Worm (Caenorhabditis elegans) whole organism, L3 larva: Measurements from ENCODE around the gene F18E9.3.
"Not testable (repeated sequence)": the region's sequence is repeated elsewhere in the genome, so short reads cannot be mapped to it uniquely, and the experiment has no call there.

Experiments
- ZK546.5 ChIP-seq: sonication (generic microtip); optimal IDR thresholded peaks from 2 replicates; lab custom pipeline; 2017; ENCODE audit warnings: missing biosample characterization, missing genetic modification characterization
- aly-2 ChIP-seq: fragments of 150-350 bp; optimal IDR thresholded peaks from 2 replicates; lab custom pipeline; 2014; ENCODE audit warnings: missing biosample characterization, missing genetic modification characterization
- ceh-16 ChIP-seq: sonication (generic microtip); optimal IDR thresholded peaks from 2 replicates; lab custom pipeline; 2017; ENCODE audit warnings: missing biosample characterization, missing genetic modification characterization
- ceh-28 ChIP-seq: fragments of 150-350 bp; optimal IDR thresholded peaks from 2 replicates; lab custom pipeline; 2014; ENCODE audit warnings: missing biosample characterization, missing genetic modification reagents, missing genetic modification characterization
- ceh-82 ChIP-seq: fragments of 150-350 bp; optimal IDR thresholded peaks from 2 replicates; lab custom pipeline; 2014; ENCODE audit warnings: missing biosample characterization, missing genetic modification characterization
- ceh-9 ChIP-seq: sonication (generic microtip); optimal IDR thresholded peaks from 2 replicates; lab custom pipeline; 2018; ENCODE audit warnings: missing biosample characterization, missing genetic modification characterization
- daf-12 ChIP-seq: fragments of 150-350 bp; optimal IDR thresholded peaks from 2 replicates; lab custom pipeline; 2014; ENCODE audit warnings: missing biosample characterization, missing genetic modification reagents, missing genetic modification characterization
- egl-27 ChIP-seq: sonication (generic microtip); optimal IDR thresholded peaks from 4 replicates; lab custom pipeline; 2017; ENCODE audit warnings: missing biosample characterization, missing genetic modification reagents, missing genetic modification characterization
- egl-5 ChIP-seq: fragments of 150-350 bp; optimal IDR thresholded peaks from 2 replicates; lab custom pipeline; 2017; ENCODE audit warnings: missing biosample characterization, missing genetic modification reagents, missing genetic modification characterization, inconsistent platforms
- elt-1 ChIP-seq: fragments of 150-350 bp; optimal IDR thresholded peaks from 2 replicates; lab custom pipeline; 2014; ENCODE audit warnings: missing biosample characterization, missing genetic modification characterization
- elt-2 ChIP-seq: sonication (generic microtip); optimal IDR thresholded peaks from 2 replicates; lab custom pipeline; 2016; ENCODE audit warnings: missing genetic modification reagents, mild to moderate bottlenecking, missing genetic modification characterization, missing compliant biosample characterization
- elt-3 ChIP-seq, 3 experiments: fragments of 150-350 bp in 1 of 3; sonication (generic microtip) in 2 of 3; optimal IDR thresholded peaks; 2 replicates in 2 of 3; 4 replicates in 1 of 3; lab custom pipeline; 2014 to 2017; ENCODE audit warnings: missing biosample characterization in 3 of 3, missing genetic modification characterization in 3 of 3
- eor-1 ChIP-seq, 2 experiments: fragments of 150-350 bp; optimal IDR thresholded peaks; 2 replicates each; lab custom pipeline; 2014 to 2018; ENCODE audit warnings: missing biosample characterization in 2 of 2, missing genetic modification characterization in 2 of 2
- fkh-10 ChIP-seq: sonication (generic microtip); optimal IDR thresholded peaks from 2 replicates; lab custom pipeline; 2017; ENCODE audit warnings: missing biosample characterization, missing genetic modification reagents, missing genetic modification characterization
- fkh-2 ChIP-seq: fragments of 150-350 bp; optimal IDR thresholded peaks from 2 replicates; lab custom pipeline; 2014; ENCODE audit warnings: missing biosample characterization, missing genetic modification reagents, missing genetic modification characterization
- fos-1 ChIP-seq: fragments of 150-350 bp; optimal IDR thresholded peaks from 2 replicates; lab custom pipeline; 2014; ENCODE audit warnings: missing biosample characterization, missing genetic modification characterization
- jun-1 ChIP-seq: fragments of 150-350 bp; optimal IDR thresholded peaks from 2 replicates; lab custom pipeline; 2014; ENCODE audit warnings: missing biosample characterization, missing genetic modification reagents, missing genetic modification characterization
- lin-15B ChIP-seq: fragments of 150-350 bp; optimal IDR thresholded peaks from 2 replicates; lab custom pipeline; 2014; ENCODE audit warnings: missing biosample characterization, missing genetic modification characterization
- lin-39 ChIP-seq: fragments of 150-350 bp; optimal IDR thresholded peaks from 2 replicates; lab custom pipeline; 2018; ENCODE audit warnings: missing biosample characterization, missing genetic modification reagents, missing genetic modification characterization
- mdl-1 ChIP-seq: fragments of 150-350 bp; optimal IDR thresholded peaks from 2 replicates; lab custom pipeline; 2014; ENCODE audit warnings: missing biosample characterization, missing genetic modification characterization
- mml-1 ChIP-seq: fragments of 150-350 bp; sonication (generic microtip); optimal IDR thresholded peaks from 3 replicates; lab custom pipeline; 2014; ENCODE audit warnings: missing biosample characterization, missing genetic modification characterization
- nfya-1 ChIP-seq: sonication (generic microtip); optimal IDR thresholded peaks from 2 replicates; lab custom pipeline; 2017; ENCODE audit warnings: missing genetic modification characterization, mild to moderate bottlenecking, missing compliant biosample characterization, antibody characterized with exemption, moderate library complexity; ENCODE audit not compliant: insufficient read depth
- nhr-11 ChIP-seq: fragments of 150-350 bp; optimal IDR thresholded peaks from 2 replicates; lab custom pipeline; 2014; ENCODE audit warnings: missing biosample characterization, missing genetic modification characterization
- nhr-12 ChIP-seq: fragments of 150-350 bp; optimal IDR thresholded peaks from 2 replicates; lab custom pipeline; 2014; ENCODE audit warnings: missing biosample characterization, missing genetic modification characterization
- nhr-23 ChIP-seq: fragments of 150-350 bp; optimal IDR thresholded peaks from 2 replicates; lab custom pipeline; 2014; ENCODE audit warnings: missing biosample characterization, missing genetic modification reagents, missing genetic modification characterization
- nhr-237 ChIP-seq: fragments of 150-350 bp; optimal IDR thresholded peaks from 2 replicates; lab custom pipeline; 2014; ENCODE audit warnings: missing biosample characterization, missing genetic modification characterization
- nhr-28 ChIP-seq: fragments of 150-350 bp; optimal IDR thresholded peaks from 2 replicates; lab custom pipeline; 2014; ENCODE audit warnings: missing biosample characterization, missing genetic modification characterization
- nhr-43 ChIP-seq: sonication (generic microtip); optimal IDR thresholded peaks from 2 replicates; lab custom pipeline; 2016; ENCODE audit warnings: mild to moderate bottlenecking, missing genetic modification characterization, missing compliant biosample characterization; ENCODE audit not compliant: poor library complexity, severe bottlenecking
- nhr-67 ChIP-seq: fragments of 150-350 bp; optimal IDR thresholded peaks from 2 replicates; lab custom pipeline; 2014; ENCODE audit warnings: missing biosample characterization, missing genetic modification characterization
- nhr-76 ChIP-seq: fragments of 150-350 bp; sonication (generic microtip); optimal IDR thresholded peaks from 5 replicates; lab custom pipeline; 2014; ENCODE audit warnings: missing biosample characterization, missing genetic modification characterization
- nhr-77 ChIP-seq: fragments of 150-350 bp; optimal IDR thresholded peaks from 2 replicates; lab custom pipeline; 2014; ENCODE audit warnings: missing biosample characterization, missing genetic modification characterization
- pha-4 ChIP-seq: fragments of 150-350 bp; optimal IDR thresholded peaks from 2 replicates; lab custom pipeline; 2014; ENCODE audit warnings: missing biosample characterization, missing genetic modification reagents, missing genetic modification characterization
- pqm-1 ChIP-seq: fragments of 150-350 bp; optimal IDR thresholded peaks from 2 replicates; lab custom pipeline; 2017; ENCODE audit warnings: missing biosample characterization, missing genetic modification characterization, inconsistent platforms
- sea-2 ChIP-seq: fragments of 150-350 bp; sonication (generic microtip); optimal IDR thresholded peaks from 4 replicates; lab custom pipeline; 2014; ENCODE audit warnings: missing biosample characterization, missing genetic modification reagents, missing genetic modification characterization
- skn-1 ChIP-seq: fragments of 150-350 bp; optimal IDR thresholded peaks from 2 replicates; lab custom pipeline; 2014; ENCODE audit warnings: missing biosample characterization, missing genetic modification characterization
- tbx-2 ChIP-seq: sonication (generic microtip); optimal IDR thresholded peaks from 2 replicates; lab custom pipeline; 2016; ENCODE audit warnings: mild to moderate bottlenecking, missing genetic modification characterization, missing compliant biosample characterization
- unc-39 ChIP-seq: sonication (generic microtip); optimal IDR thresholded peaks from 4 replicates; lab custom pipeline; 2017; ENCODE audit warnings: missing biosample characterization, missing genetic modification characterization
- unc-62 ChIP-seq: fragments of 150-350 bp; sonication (generic microtip); optimal IDR thresholded peaks from 4 replicates; lab custom pipeline; 2014; ENCODE audit warnings: missing biosample characterization, missing genetic modification reagents, missing genetic modification characterization
- zag-1 ChIP-seq: fragments of 150-350 bp; optimal IDR thresholded peaks from 2 replicates; lab custom pipeline; 2014; ENCODE audit warnings: missing biosample characterization, missing genetic modification characterization
- ztf-11 ChIP-seq: fragments of 150-350 bp; optimal IDR thresholded peaks from 2 replicates; lab custom pipeline; 2014; ENCODE audit warnings: missing biosample characterization, missing genetic modification characterization
- ztf-4 ChIP-seq: fragments of 150-350 bp; optimal IDR thresholded peaks from 2 replicates; lab custom pipeline; 2014; ENCODE audit warnings: missing biosample characterization, missing genetic modification characterization

Gene F18E9.3

ce11 chrX:8585837-8586236 is at the start of gene F18E9.3:
Gene F18E9.3, plus strand, starts transcription at chrX:8586147.
- TF ChIP-seq fkh-2 (tag; lab: Kevin White, UChicago) (no peak), nhr-28 (tag; lab: Kevin White, UChicago) (no peak), ceh-28 (tag; lab: Kevin White, UChicago) (no peak)

ce11 chrX:8536791-8537190 is 49.2 kb upstream of the F18E9.3 start, which contains the start of gene nspc-3:
Gene nspc-3, plus strand, starts transcription at chrX:8537091.
- TF ChIP-seq zag-1 (tag; lab: Kevin White, UChicago) (no peak), eor-1 (tag; optimal IDR thresholded peaks at IDR 0.05; lab: Kevin White, UChicago) (no peak), aly-2 (tag; lab: Kevin White, UChicago) (no peak), fos-1 (tag; lab: Kevin White, UChicago) (no peak), nhr-77 (no peak), sea-2 (GFP tag; lab: Kevin White, UChicago) (no peak), fkh-10 (GFP tag; lab: Kevin White, UChicago) (no peak), ceh-28 (tag; lab: Kevin White, UChicago) (no peak), mml-1 (no peak), ztf-4 (no peak), tbx-2 (no peak), egl-5 (no peak), nhr-76 (tag; lab: Kevin White, UChicago) (no peak), lin-39 (no peak), nhr-43 (tag; lab: Kevin White, UChicago) (no peak), nhr-12 (tag; lab: Kevin White, UChicago) (no peak), ceh-82 (tag; lab: Kevin White, UChicago) (no peak)

ce11 chrX:8538262-8538776 is 47.6 kb upstream of the F18E9.3 start, which contains the start of the genes nspc-4 and nspc-5:
Gene nspc-4, minus strand, starts transcription at chrX:8538362.
Gene nspc-5, plus strand, starts transcription at chrX:8538726.
- not testable (repeated sequence) for TF ChIP-seq ztf-11 (tag; lab: Kevin White, UChicago); nfya-1; nhr-23 (tag; lab: Kevin White, UChicago)

- not testable (repeated sequence) for TF ChIP-seq mdl-1 (tag; lab: Kevin White, UChicago); nhr-67; nhr-23 (tag; lab: Kevin White, UChicago)
- TF ChIP-seq, all 47 proteins: peak for 0; not testable (repeated sequence) for 47
Observed at ce11 chrX:8541562-8541961, 44.4 kb upstream of the F18E9.3 start, which contains the start of gene nspc-7. Gene nspc-7, plus strand, starts transcription at chrX:8541862.

ce11 chrX:8545971-8546442 is 39.9 kb upstream of the F18E9.3 start, which contains the start of gene sdha-1:
Gene sdha-1, minus strand, starts transcription at chrX:8546021.
- TF ChIP-seq nhr-23 (tag; lab: Kevin White, UChicago) (peak; percentile 87), nhr-11 (tag; lab: Kevin White, UChicago) (no peak), tbx-2 (peak; percentile 61), jun-1 (tag; lab: Kevin White, UChicago) (peak; percentile 81), mml-1 (no peak), egl-27 (tag; lab: Kevin White, UChicago) (peak; percentile 75), ztf-4 (peak; percentile 35), lin-15B (tag; lab: Kevin White, UChicago) (peak; percentile 79), unc-62 (GFP tag; lab: Kevin White, UChicago) (no peak), elt-2 (tag; lab: Kevin White, UChicago) (peak; percentile 91), zag-1 (tag; lab: Kevin White, UChicago) (no peak), skn-1 (tag; lab: Kevin White, UChicago) (peak; percentile 48), elt-1 (peak; percentile 40), nhr-67 (no peak), ceh-28 (tag; lab: Kevin White, UChicago) (peak; percentile 65), nfya-1 (peak; percentile 88), nhr-237 (tag; lab: Kevin White, UChicago) (no peak), ceh-9 (tag; lab: Kevin White, UChicago) (no peak), pha-4 (tag; lab: Kevin White, UChicago) (peak; percentile 94), fkh-10 (GFP tag; lab: Kevin White, UChicago) (peak; percentile 4), pqm-1 (tag; lab: Kevin White, UChicago) (peak; percentile 67), eor-1 (tag; optimal IDR thresholded peaks at IDR 0.05; lab: Kevin White, UChicago) (no peak), unc-39 (tag; lab: Kevin White, UChicago) (no peak), nhr-43 (tag; lab: Kevin White, UChicago) (peak; percentile 57), ceh-16 (tag; lab: Kevin White, UChicago) (no peak), nhr-28 (tag; lab: Kevin White, UChicago) (no peak), nhr-12 (tag; lab: Kevin White, UChicago) (no peak), mdl-1 (tag; lab: Kevin White, UChicago) (peak; percentile 44), fos-1 (tag; lab: Kevin White, UChicago) (peak; percentile 51), ceh-82 (tag; lab: Kevin White, UChicago) (no peak), sea-2 (GFP tag; lab: Kevin White, UChicago) (no peak), elt-3 (tag; optimal IDR thresholded peaks at IDR 0.05; lab: Kevin White, UChicago) (no peak), ZK546.5 (no peak), daf-12 (tag; lab: Kevin White, UChicago) (no peak), lin-39 (peak; percentile 82)
